Fruit fly (Drosophila melanogaster) whole organism, embryonic: ENCODE measurements around the gene CG34268.

Experiments
- Atf-2 ChIP-seq: fragments of 200-800 bp; sonication (Bioruptor generic); optimal IDR thresholded peaks from 2 replicates; lab custom pipeline; 2016; ENCODE audit warnings: missing biosample characterization, missing genetic modification characterization
- BEAF-32 ChIP-seq: fragments of 200-800 bp; sonication (Bioruptor generic); optimal IDR thresholded peaks from 3 replicates; lab custom pipeline; 2017; ENCODE audit warnings: missing biosample characterization, missing genetic modification characterization, mild to moderate bottlenecking, moderate library complexity, missing genetic modification reagents
- Blimp-1 ChIP-seq: fragments of 200-800 bp; sonication (Bioruptor generic); optimal IDR thresholded peaks from 3 replicates; lab custom pipeline; 2018; ENCODE audit warnings: missing biosample characterization, missing genetic modification characterization, mild to moderate bottlenecking, moderate library complexity, missing genetic modification reagents
- CG10543 ChIP-seq: fragments of 200-800 bp; sonication (Bioruptor generic); optimal IDR thresholded peaks from 3 replicates; lab custom pipeline; 2017; ENCODE audit warnings: missing biosample characterization, mild to moderate bottlenecking, missing genetic modification characterization, moderate library complexity
- CG10979 ChIP-seq: fragments of 200-800 bp; sonication (Bioruptor generic); optimal IDR thresholded peaks from 2 replicates; lab custom pipeline; 2018; ENCODE audit warnings: missing biosample characterization, mild to moderate bottlenecking, missing genetic modification characterization, moderate library complexity
- CG11504 ChIP-seq: fragments of 200-800 bp; sonication (Bioruptor generic); optimal IDR thresholded peaks from 3 replicates; lab custom pipeline; 2019; ENCODE audit warnings: missing biosample characterization, mild to moderate bottlenecking, missing genetic modification characterization, moderate library complexity
- CG12104 ChIP-seq: fragments of 200-800 bp; sonication (Bioruptor generic); optimal IDR thresholded peaks from 3 replicates; lab custom pipeline; 2016; ENCODE audit warnings: missing biosample characterization, missing genetic modification characterization
- CG13424 ChIP-seq: fragments of 200-800 bp; sonication (Bioruptor generic); optimal IDR thresholded peaks from 2 replicates; lab custom pipeline; 2019; ENCODE audit warnings: missing biosample characterization, mild to moderate bottlenecking, missing genetic modification characterization, moderate library complexity
- CG15514 ChIP-seq: fragments of 200-800 bp; sonication (Bioruptor generic); optimal IDR thresholded peaks from 3 replicates; lab custom pipeline; 2017; ENCODE audit warnings: missing biosample characterization, missing genetic modification characterization, mild to moderate bottlenecking, moderate library complexity, missing genetic modification reagents
- CG18011 ChIP-seq: fragments of 200-800 bp; sonication (Bioruptor generic); optimal IDR thresholded peaks from 2 replicates; lab custom pipeline; 2017; ENCODE audit warnings: missing biosample characterization, missing genetic modification characterization, mild to moderate bottlenecking, moderate library complexity, missing genotype
- CG18262 ChIP-seq: fragments of 200-800 bp; optimal IDR thresholded peaks from 3 replicates; lab custom pipeline; 2019; ENCODE audit warnings: missing biosample characterization, mild to moderate bottlenecking, missing genetic modification characterization, moderate library complexity
- CG2678 ChIP-seq: fragments of 200-800 bp; sonication (Bioruptor generic); optimal IDR thresholded peaks from 3 replicates; lab custom pipeline; 2019; ENCODE audit warnings: missing biosample characterization, mild to moderate bottlenecking, missing genetic modification characterization, moderate library complexity
- CG2712 ChIP-seq: fragments of 200-800 bp; optimal IDR thresholded peaks from 3 replicates; lab custom pipeline; 2019; ENCODE audit warnings: missing biosample characterization, mild to moderate bottlenecking, missing genetic modification characterization, moderate library complexity
- CG4328 ChIP-seq: fragments of 200-800 bp; sonication (Bioruptor generic); optimal IDR thresholded peaks from 3 replicates; lab custom pipeline; 2017; ENCODE audit warnings: missing biosample characterization, missing genetic modification reagents, missing genetic modification characterization
- CG7556 ChIP-seq: fragments of 200-800 bp; sonication (Bioruptor generic); optimal IDR thresholded peaks from 2 replicates; lab custom pipeline; 2017; ENCODE audit warnings: missing biosample characterization, mild to moderate bottlenecking, missing genetic modification characterization
- CG7963 ChIP-seq: fragments of 200-800 bp; sonication (Bioruptor generic); IDR thresholded peaks from 3 replicates; pipeline ENCODE4 v1.3.6; 2022; ENCODE audit warnings: missing biosample characterization, missing genetic modification characterization; ENCODE audit not compliant: partially characterized antibody
- CG8281 ChIP-seq: fragments of 200-800 bp; sonication (Bioruptor generic); optimal IDR thresholded peaks from 2 replicates; lab custom pipeline; 2018; ENCODE audit warnings: missing biosample characterization, mild to moderate bottlenecking, missing genetic modification characterization, moderate library complexity
- CG8765 ChIP-seq: fragments of 200-800 bp; sonication (Bioruptor generic); IDR thresholded peaks from 2 replicates; pipeline ENCODE4 v1.3.6; 2022; ENCODE audit warnings: missing biosample characterization, missing genetic modification characterization
- CG9727 ChIP-seq: fragments of 200-800 bp; sonication (Bioruptor generic); optimal IDR thresholded peaks from 3 replicates; lab custom pipeline; 2017; ENCODE audit warnings: missing biosample characterization, mild to moderate bottlenecking, missing genetic modification characterization
- D19A ChIP-seq: fragments of 200-800 bp; optimal IDR thresholded peaks from 3 replicates; lab custom pipeline; 2019; ENCODE audit warnings: missing biosample characterization, mild to moderate bottlenecking, missing genetic modification characterization, moderate library complexity
- D19B ChIP-seq: fragments of 200-800 bp; sonication (Bioruptor generic); optimal IDR thresholded peaks from 2 replicates; lab custom pipeline; 2017; ENCODE audit warnings: missing biosample characterization, mild to moderate bottlenecking, missing genetic modification characterization
- Dad ChIP-seq: fragments of 200-800 bp; sonication (Bioruptor generic); optimal IDR thresholded peaks from 3 replicates; lab custom pipeline; 2016; ENCODE audit warnings: missing biosample characterization, missing genetic modification characterization
- Drgx ChIP-seq: fragments of 200-800 bp; sonication (Bioruptor generic); IDR thresholded peaks from 2 replicates; pipeline ENCODE4 v1.3.6; 2022; ENCODE audit warnings: missing biosample characterization, missing genetic modification characterization
- Ets65A ChIP-seq: fragments of 200-800 bp; sonication (Bioruptor generic); peaks from one replicate; lab custom pipeline; 2016; ENCODE audit warnings: missing biosample characterization, missing genetic modification characterization
- Hmx ChIP-seq: fragments of 200-800 bp; sonication (Bioruptor generic); optimal IDR thresholded peaks from 2 replicates; lab custom pipeline; 2016; ENCODE audit warnings: missing biosample characterization, missing genetic modification characterization
- Mad ChIP-seq: fragments of 200-800 bp; sonication (Bioruptor generic); optimal IDR thresholded peaks from 2 replicates; lab custom pipeline; 2016; ENCODE audit warnings: missing biosample characterization, missing genetic modification characterization
- Six4 ChIP-seq: fragments of 200-800 bp; sonication (Bioruptor generic); optimal IDR thresholded peaks from 2 replicates; lab custom pipeline; 2016; ENCODE audit warnings: missing biosample characterization, missing genetic modification characterization
- bbx ChIP-seq: fragments of 200-800 bp; sonication (Bioruptor generic); IDR thresholded peaks from 2 replicates; pipeline ENCODE4 v1.3.6; 2022; ENCODE audit warnings: missing biosample characterization, missing genetic modification characterization; ENCODE audit not compliant: partially characterized antibody
- bsh ChIP-seq, 2 experiments: fragments of 200-800 bp; sonication (Bioruptor generic); optimal IDR thresholded peaks; 2 replicates each; lab custom pipeline; 2017 to 2018; ENCODE audit warnings: mild to moderate bottlenecking in 2 of 2, missing biosample characterization in 2 of 2, missing genetic modification characterization in 2 of 2, moderate library complexity in 1 of 2
- danr ChIP-seq: fragments of 200-800 bp; sonication (Bioruptor generic); IDR thresholded peaks from 2 replicates; pipeline ENCODE4 v1.3.6; 2022; ENCODE audit warnings: missing biosample characterization, missing genetic modification characterization
- dmrt99B ChIP-seq: fragments of 200-800 bp; sonication (Bioruptor generic); optimal IDR thresholded peaks from 2 replicates; lab custom pipeline; 2018; ENCODE audit warnings: missing biosample characterization, mild to moderate bottlenecking, missing genetic modification characterization, moderate library complexity
- dpn ChIP-seq, 2 experiments: fragments of 200-800 bp; sonication (Bioruptor generic); optimal IDR thresholded peaks; 3 replicates each; lab custom pipeline; 2016; ENCODE audit warnings: missing biosample characterization in 2 of 2, missing genetic modification characterization in 2 of 2
- fd96Cb ChIP-seq: fragments of 200-800 bp; sonication (Bioruptor generic); optimal IDR thresholded peaks from 2 replicates; lab custom pipeline; 2018; ENCODE audit warnings: missing biosample characterization, mild to moderate bottlenecking, missing genetic modification characterization, moderate library complexity
- ftz-f1 ChIP-seq: fragments of 200-800 bp; sonication (Bioruptor generic); optimal IDR thresholded peaks from 2 replicates; lab custom pipeline; 2016; ENCODE audit warnings: missing biosample characterization, missing genetic modification characterization
- gem ChIP-seq: fragments of 200-800 bp; sonication (Bioruptor generic); optimal IDR thresholded peaks from 2 replicates; lab custom pipeline; 2019; ENCODE audit warnings: missing biosample characterization, mild to moderate bottlenecking, missing genetic modification characterization, moderate library complexity
- gfzf ChIP-seq: fragments of 200-800 bp; sonication (Bioruptor generic); optimal IDR thresholded peaks from 2 replicates; lab custom pipeline; 2016; ENCODE audit warnings: missing biosample characterization, mild to moderate bottlenecking, missing genetic modification characterization, moderate library complexity
- grau ChIP-seq: fragments of 200-800 bp; optimal IDR thresholded peaks from 3 replicates; lab custom pipeline; 2019; ENCODE audit warnings: missing biosample characterization, mild to moderate bottlenecking, missing genetic modification characterization, moderate library complexity
- grn ChIP-seq: fragments of 200-800 bp; sonication (Bioruptor generic); optimal IDR thresholded peaks from 3 replicates; lab custom pipeline; 2017; ENCODE audit warnings: missing biosample characterization, missing genetic modification characterization
- nmo ChIP-seq: fragments of 200-800 bp; sonication (Bioruptor generic); optimal IDR thresholded peaks from 2 replicates; lab custom pipeline; 2018; ENCODE audit warnings: missing biosample characterization, mild to moderate bottlenecking, missing genetic modification characterization, moderate library complexity
- nom ChIP-seq: fragments of 200-800 bp; sonication (Bioruptor generic); optimal IDR thresholded peaks from 2 replicates; lab custom pipeline; 2017; ENCODE audit warnings: missing biosample characterization, missing genetic modification characterization, mild to moderate bottlenecking, moderate library complexity, missing genetic modification reagents
- onecut ChIP-seq: fragments of 200-800 bp; sonication (Bioruptor generic); IDR thresholded peaks from 2 replicates; pipeline ENCODE4 v1.3.6; 2022; ENCODE audit warnings: missing biosample characterization, missing genetic modification characterization
- pb ChIP-seq: fragments of 200-800 bp; sonication (Bioruptor generic); optimal IDR thresholded peaks from 3 replicates; lab custom pipeline; 2016; ENCODE audit warnings: missing biosample characterization, missing genetic modification characterization
- pfk ChIP-seq: fragments of 200-800 bp; sonication (Bioruptor generic); optimal IDR thresholded peaks from 2 replicates; lab custom pipeline; 2018; ENCODE audit warnings: missing biosample characterization, mild to moderate bottlenecking, missing genetic modification characterization, moderate library complexity
- row ChIP-seq: fragments of 200-800 bp; sonication (Bioruptor generic); IDR thresholded peaks from 3 replicates; pipeline ENCODE4 v1.3.6; 2022; ENCODE audit warnings: missing biosample characterization, missing genetic modification characterization
- trem ChIP-seq: fragments of 200-800 bp; optimal IDR thresholded peaks from 3 replicates; lab custom pipeline; 2019; ENCODE audit warnings: missing biosample characterization, mild to moderate bottlenecking, missing genetic modification characterization, moderate library complexity
- z ChIP-seq: fragments of 200-800 bp; sonication (Bioruptor generic); IDR thresholded peaks from 3 replicates; pipeline ENCODE4 v1.3.6; 2022; ENCODE audit warnings: missing biosample characterization, missing genetic modification characterization
- zen2 ChIP-seq: fragments of 200-800 bp; sonication (Bioruptor generic); IDR thresholded peaks from 3 replicates; pipeline ENCODE4 v1.3.6; 2022; ENCODE audit warnings: missing biosample characterization, missing genetic modification characterization; ENCODE audit not compliant: partially characterized antibody

Gene CG34268

dm6 chr3L:530813-531212 is 30.0 kb downstream of the CG34268 start:
- TF ChIP-seq CG13424 (tag; lab: Kevin White, UChicago) (no peak), gfzf (no peak), CG4328 (GFP tag; lab: Kevin White, UChicago) (no peak), Ets65A (peak; percentile 91), z (GFP tag; lab: Robert Waterston, UW) (peak; percentile 65; the same call in 2 of the 3 replicates), CG18011 (GFP tag; lab: Kevin White, UChicago) (no peak), Dad (GFP tag; lab: Kevin White, UChicago) (no peak), CG15514 (GFP tag; lab: Kevin White, UChicago) (no peak)

- TF ChIP-seq CG10979 (peak; percentile 33), dmrt99B (tag; lab: Kevin White, UChicago) (peak; percentile 40), nom (GFP tag; lab: Kevin White, UChicago) (peak; percentile 93), Six4 (GFP tag; lab: Kevin White, UChicago) (no peak), Blimp-1 (GFP tag; lab: Kevin White, UChicago) (peak; percentile 41), CG18262 (tag; lab: Kevin White, UChicago) (peak; percentile 30), row (GFP tag; lab: Robert Waterston, UW) (0 out of 3 replicates have a peak, but pooled peaks have one; percentile 10), bsh (GFP tag; optimal IDR thresholded peaks at IDR 0.05; lab: Kevin White, UChicago) (peak; percentile 17 to 66), Drgx (peak; percentile 59), D19A (tag; lab: Kevin White, UChicago) (peak; percentile 8), D19B (no peak), fd96Cb (tag; lab: Kevin White, UChicago) (peak; percentile 2), CG2712 (tag; lab: Kevin White, UChicago) (peak; percentile 20), CG8281 (tag; lab: Kevin White, UChicago) (peak; percentile 85), BEAF-32 (GFP tag; lab: Kevin White, UChicago) (no peak), gem (tag; lab: Kevin White, UChicago) (peak; percentile 21), CG11504 (tag; lab: Kevin White, UChicago) (peak; percentile 31), onecut (peak; percentile 75), CG2678 (tag; lab: Kevin White, UChicago) (peak; percentile 37), zen2 (GFP tag; lab: Robert Waterston, UW) (no peak)
These were observed 30.6 kb downstream of the CG34268 start for dm6 chr3L:531280-531853.

dm6 chr3L:533807-534206 is 33.0 kb downstream of the CG34268 start:
- TF ChIP-seq CG7963 (GFP tag; lab: Robert Waterston, UW) (no peak), pfk (no peak), CG7556 (no peak), nmo (GFP tag; lab: Kevin White, UChicago) (no peak), Atf-2 (GFP tag; lab: Kevin White, UChicago) (no peak), pb (GFP tag; lab: Kevin White, UChicago) (no peak), CG8765 (GFP tag; lab: Robert Waterston, UW) (no peak; the same call in 1 of the 2 replicates), grn (GFP tag; lab: Kevin White, UChicago) (no peak), CG12104 (no peak), gem (tag; lab: Kevin White, UChicago) (peak; percentile 35), CG10543 (no peak), z (GFP tag; lab: Robert Waterston, UW) (no peak), Mad (GFP tag; lab: Kevin White, UChicago) (no peak), grau (tag; lab: Kevin White, UChicago) (peak; percentile 1), ftz-f1 (GFP tag; lab: Kevin White, UChicago) (no peak), danr (GFP tag; lab: Robert Waterston, UW) (no peak), dpn (GFP tag; optimal IDR thresholded peaks at IDR 0.05; lab: Kevin White, UChicago) (no peak), bbx (GFP tag; lab: Robert Waterston, UW) (no peak), Hmx (GFP tag; lab: Kevin White, UChicago) (no peak), CG9727 (GFP tag; lab: Kevin White, UChicago) (peak; percentile 36), trem (no peak)
